Fruit fly (Drosophila melanogaster) whole organism, embryonic: ENCODE results near the gene CG4914.

Experiments used
- Bteb2 ChIP-seq: fragments of 200-800 bp; sonication (Bioruptor generic); optimal IDR thresholded peaks from 2 replicates; lab custom pipeline; 2016; ENCODE audit warnings: missing biosample characterization, missing genetic modification characterization
- CG10366 ChIP-seq: fragments of 200-800 bp; sonication (Bioruptor generic); IDR thresholded peaks from 2 replicates; pipeline ENCODE4 v1.3.6; 2022; ENCODE audit warnings: missing biosample characterization, missing genetic modification characterization
- CG10431 ChIP-seq: fragments of 200-800 bp; sonication (Bioruptor generic); optimal IDR thresholded peaks from 3 replicates; lab custom pipeline; 2018; ENCODE audit warnings: missing biosample characterization, mild to moderate bottlenecking, missing genetic modification characterization
- CG11093 ChIP-seq: fragments of 200-800 bp; sonication (Bioruptor generic); IDR thresholded peaks from 3 replicates; pipeline ENCODE4 v1.3.6; 2022; ENCODE audit warnings: missing biosample characterization, missing genetic modification characterization
- CG12769 ChIP-seq: fragments of 200-800 bp; sonication (Bioruptor generic); optimal IDR thresholded peaks from 2 replicates; lab custom pipeline; 2019; ENCODE audit warnings: missing biosample characterization, mild to moderate bottlenecking, missing genetic modification characterization, moderate library complexity
- CG13287 ChIP-seq: fragments of 200-800 bp; sonication (Bioruptor generic); IDR thresholded peaks from 2 replicates; pipeline ENCODE4 v1.3.6; 2022; ENCODE audit warnings: missing biosample characterization, missing genetic modification characterization; ENCODE audit not compliant: partially characterized antibody
- CG13424 ChIP-seq: fragments of 200-800 bp; sonication (Bioruptor generic); optimal IDR thresholded peaks from 2 replicates; lab custom pipeline; 2019; ENCODE audit warnings: missing biosample characterization, mild to moderate bottlenecking, missing genetic modification characterization, moderate library complexity
- CG14441 ChIP-seq: fragments of 200-800 bp; sonication (Bioruptor generic); IDR thresholded peaks from 2 replicates; pipeline ENCODE4 v1.3.6; 2022; ENCODE audit warnings: missing biosample characterization, missing genetic modification characterization
- CG14860 ChIP-seq: fragments of 200-800 bp; sonication (Bioruptor generic); IDR thresholded peaks from 3 replicates; pipeline ENCODE4 v1.3.6; 2022; ENCODE audit warnings: missing biosample characterization, missing genetic modification characterization; ENCODE audit not compliant: partially characterized antibody
- CG14965 ChIP-seq: fragments of 200-800 bp; sonication (Bioruptor generic); optimal IDR thresholded peaks from 2 replicates; lab custom pipeline; 2016; ENCODE audit warnings: missing biosample characterization, missing genetic modification characterization, borderline replicate concordance
- CG1602 ChIP-seq: fragments of 200-800 bp; sonication (Bioruptor generic); optimal IDR thresholded peaks from 3 replicates; lab custom pipeline; 2016; ENCODE audit warnings: missing biosample characterization, missing genetic modification characterization
- CG16815 ChIP-seq: fragments of 200-800 bp; sonication (Bioruptor generic); optimal IDR thresholded peaks from 3 replicates; lab custom pipeline; 2017; ENCODE audit warnings: missing biosample characterization, mild to moderate bottlenecking, missing genetic modification characterization
- CG17359 ChIP-seq: fragments of 200-800 bp; sonication (Bioruptor generic); optimal IDR thresholded peaks from 3 replicates; lab custom pipeline; 2018; ENCODE audit warnings: missing biosample characterization, mild to moderate bottlenecking, missing genetic modification characterization, moderate library complexity
- CG17912 ChIP-seq: fragments of 200-800 bp; sonication (Bioruptor generic); optimal IDR thresholded peaks from 2 replicates; lab custom pipeline; 2018; ENCODE audit warnings: missing biosample characterization, mild to moderate bottlenecking, missing genetic modification characterization
- CG18262 ChIP-seq: fragments of 200-800 bp; optimal IDR thresholded peaks from 3 replicates; lab custom pipeline; 2019; ENCODE audit warnings: missing biosample characterization, mild to moderate bottlenecking, missing genetic modification characterization, moderate library complexity
- CG18476 ChIP-seq: fragments of 200-800 bp; sonication (Bioruptor generic); optimal IDR thresholded peaks from 2 replicates; lab custom pipeline; 2016; ENCODE audit warnings: missing biosample characterization, mild to moderate bottlenecking, missing genetic modification characterization
- CG18764 ChIP-seq: fragments of 200-800 bp; sonication (Bioruptor generic); optimal IDR thresholded peaks from 3 replicates; lab custom pipeline; 2016; ENCODE audit warnings: missing biosample characterization, missing genetic modification characterization
- CG31388 ChIP-seq: fragments of 200-800 bp; sonication (Bioruptor generic); optimal IDR thresholded peaks from 2 replicates; lab custom pipeline; 2016; ENCODE audit warnings: missing biosample characterization, missing genetic modification characterization
- CG3407 ChIP-seq: fragments of 200-800 bp; sonication (Bioruptor generic); optimal IDR thresholded peaks from 2 replicates; lab custom pipeline; 2018; ENCODE audit warnings: missing biosample characterization, mild to moderate bottlenecking, missing genetic modification characterization
- CG4617 ChIP-seq: fragments of 200-800 bp; sonication (Bioruptor generic); optimal IDR thresholded peaks from 3 replicates; lab custom pipeline; 2016; ENCODE audit warnings: missing biosample characterization, missing genetic modification characterization, borderline replicate concordance
- CG6254 ChIP-seq: fragments of 200-800 bp; sonication (Bioruptor generic); optimal IDR thresholded peaks from 3 replicates; lab custom pipeline; 2017; ENCODE audit warnings: mild to moderate bottlenecking, missing biosample characterization, missing genetic modification reagents, missing genetic modification characterization
- Doc3 ChIP-seq: fragments of 200-800 bp; sonication (Bioruptor generic); IDR thresholded peaks from 3 replicates; pipeline ENCODE4 v1.3.6; 2022; ENCODE audit warnings: missing biosample characterization, missing genetic modification characterization; ENCODE audit not compliant: partially characterized antibody
- GATAe ChIP-seq: fragments of 200-800 bp; sonication (Bioruptor generic); conservative IDR thresholded peaks from 2 replicates; pipeline ENCODE4 v1.3.6; 2022; ENCODE audit warnings: missing biosample characterization, missing genetic modification characterization
- Gsc ChIP-seq: fragments of 200-800 bp; sonication (Bioruptor generic); IDR thresholded peaks from 2 replicates; pipeline ENCODE4 v1.3.6; 2022; ENCODE audit warnings: missing biosample characterization, missing genetic modification characterization
- Hand ChIP-seq: fragments of 200-800 bp; sonication (Bioruptor generic); optimal IDR thresholded peaks from 2 replicates; lab custom pipeline; 2017; ENCODE audit warnings: mild to moderate bottlenecking, missing biosample characterization, missing genetic modification reagents, missing genetic modification characterization
- Hsf ChIP-seq: fragments of 200-800 bp; sonication (Bioruptor generic); optimal IDR thresholded peaks from 3 replicates; lab custom pipeline; 2016; ENCODE audit warnings: missing biosample characterization, missing genetic modification characterization
- MTF-1 ChIP-seq: fragments of 200-800 bp; sonication (Bioruptor generic); optimal IDR thresholded peaks from 2 replicates; lab custom pipeline; 2018; ENCODE audit warnings: missing biosample characterization, mild to moderate bottlenecking, missing genetic modification characterization, borderline replicate concordance
- Mes4 ChIP-seq: fragments of 200-800 bp; sonication (Bioruptor generic); optimal IDR thresholded peaks from 2 replicates; lab custom pipeline; 2016; ENCODE audit warnings: missing biosample characterization, missing genetic modification characterization
- NC2α ChIP-seq: fragments of 200-800 bp; sonication (Bioruptor generic); optimal IDR thresholded peaks from 2 replicates; lab custom pipeline; 2016; ENCODE audit warnings: missing biosample characterization, missing genetic modification characterization
- NFAT ChIP-seq: fragments of 200-800 bp; sonication (Bioruptor generic); IDR thresholded peaks from 2 replicates; pipeline ENCODE4 v1.3.6; 2022; ENCODE audit warnings: missing biosample characterization, missing genetic modification characterization
- NK7.1 ChIP-seq: fragments of 200-800 bp; sonication (Bioruptor generic); optimal IDR thresholded peaks from 3 replicates; lab custom pipeline; 2016; ENCODE audit warnings: missing biosample characterization, missing genetic modification characterization
- Rx ChIP-seq: fragments of 200-800 bp; sonication (Bioruptor generic); IDR thresholded peaks from 2 replicates; pipeline ENCODE4 v1.3.6; 2022; ENCODE audit warnings: missing biosample characterization, missing genetic modification characterization
- Sox102F ChIP-seq: fragments of 200-800 bp; sonication (Bioruptor generic); optimal IDR thresholded peaks from 2 replicates; lab custom pipeline; 2018; ENCODE audit warnings: missing biosample characterization, mild to moderate bottlenecking, missing genetic modification characterization, moderate library complexity
- Spps ChIP-seq: fragments of 200-800 bp; sonication (Bioruptor generic); optimal IDR thresholded peaks from 2 replicates; lab custom pipeline; 2018; ENCODE audit warnings: missing biosample characterization, mild to moderate bottlenecking, missing genetic modification characterization
- Sry-β ChIP-seq: fragments of 200-800 bp; sonication (Bioruptor generic); optimal IDR thresholded peaks from 2 replicates; lab custom pipeline; 2018; ENCODE audit warnings: missing biosample characterization, mild to moderate bottlenecking, missing genetic modification characterization, moderate library complexity
- Sry-δ ChIP-seq: fragments of 200-800 bp; sonication (Bioruptor generic); optimal IDR thresholded peaks from 2 replicates; lab custom pipeline; 2016; ENCODE audit warnings: missing biosample characterization, missing genetic modification characterization
- al ChIP-seq: fragments of 200-800 bp; sonication (Bioruptor generic); IDR thresholded peaks from 2 replicates; pipeline ENCODE4 v1.3.6; 2022; ENCODE audit warnings: missing biosample characterization, missing genetic modification characterization
- fu2 ChIP-seq: fragments of 200-800 bp; sonication (Bioruptor generic); optimal IDR thresholded peaks from 2 replicates; lab custom pipeline; 2016; ENCODE audit warnings: missing biosample characterization, missing genetic modification characterization
- gsb-n ChIP-seq: fragments of 200-800 bp; sonication (Bioruptor generic); optimal IDR thresholded peaks from 3 replicates; lab custom pipeline; 2018; ENCODE audit warnings: missing biosample characterization, mild to moderate bottlenecking, missing genetic modification characterization
- hkb ChIP-seq, 2 experiments: fragments of 200-800 bp in 1 of 2; fragments of >200 bp in 1 of 2; sonication (Bioruptor generic) in 1 of 2; IDR thresholded peaks in 1 of 2; optimal IDR thresholded peaks in 1 of 2; 2 replicates each; pipeline versions ENCODE4 v1.3.6 to Lab custom; 2017 to 2022; ENCODE audit warnings: missing biosample characterization in 1 of 2, missing genetic modification characterization in 1 of 2
- inv ChIP-seq: fragments of 200-800 bp; sonication (Bioruptor generic); IDR thresholded peaks from 2 replicates; pipeline ENCODE4 v1.3.6; 2022; ENCODE audit warnings: missing biosample characterization, missing genetic modification characterization; ENCODE audit not compliant: partially characterized antibody
- jing ChIP-seq: fragments of 200-800 bp; sonication (Bioruptor generic); optimal IDR thresholded peaks from 2 replicates; lab custom pipeline; 2018; ENCODE audit warnings: missing biosample characterization, mild to moderate bottlenecking, missing genetic modification characterization
- nerfin-1 ChIP-seq: fragments of 200-800 bp; sonication (Bioruptor generic); optimal IDR thresholded peaks from 3 replicates; lab custom pipeline; 2019; ENCODE audit warnings: missing biosample characterization, mild to moderate bottlenecking, missing genetic modification characterization, moderate library complexity
- pzg ChIP-seq: fragments of 200-800 bp; sonication (Bioruptor generic); optimal IDR thresholded peaks from 3 replicates; lab custom pipeline; 2018; ENCODE audit warnings: missing biosample characterization, mild to moderate bottlenecking, missing genetic modification characterization, moderate library complexity
- repo ChIP-seq: fragments of 200-800 bp; sonication (Bioruptor generic); optimal IDR thresholded peaks from 2 replicates; lab custom pipeline; 2016; ENCODE audit warnings: missing biosample characterization, missing genetic modification characterization
- shn ChIP-seq: fragments of 200-800 bp; sonication (Bioruptor generic); optimal IDR thresholded peaks from 3 replicates; lab custom pipeline; 2016; ENCODE audit warnings: missing biosample characterization, missing genetic modification characterization
- sna ChIP-seq: fragments of 200-800 bp; sonication (Bioruptor generic); IDR thresholded peaks from 2 replicates; pipeline ENCODE4 v1.3.6; 2022; ENCODE audit warnings: missing biosample characterization, missing genetic modification characterization; ENCODE audit not compliant: partially characterized antibody
- sr ChIP-seq: fragments of 200-800 bp; sonication (Bioruptor generic); IDR thresholded peaks from 3 replicates; pipeline ENCODE4 v1.3.6; 2022; ENCODE audit warnings: missing biosample characterization, missing genetic modification characterization
- tap ChIP-seq: fragments of 200-800 bp; optimal IDR thresholded peaks from 3 replicates; lab custom pipeline; 2019; ENCODE audit warnings: missing biosample characterization, mild to moderate bottlenecking, missing genetic modification characterization, moderate library complexity
- yki ChIP-seq: fragments of >200 bp; optimal IDR thresholded peaks from 3 replicates; lab custom pipeline; 2018

Gene CG4914

DNA sequence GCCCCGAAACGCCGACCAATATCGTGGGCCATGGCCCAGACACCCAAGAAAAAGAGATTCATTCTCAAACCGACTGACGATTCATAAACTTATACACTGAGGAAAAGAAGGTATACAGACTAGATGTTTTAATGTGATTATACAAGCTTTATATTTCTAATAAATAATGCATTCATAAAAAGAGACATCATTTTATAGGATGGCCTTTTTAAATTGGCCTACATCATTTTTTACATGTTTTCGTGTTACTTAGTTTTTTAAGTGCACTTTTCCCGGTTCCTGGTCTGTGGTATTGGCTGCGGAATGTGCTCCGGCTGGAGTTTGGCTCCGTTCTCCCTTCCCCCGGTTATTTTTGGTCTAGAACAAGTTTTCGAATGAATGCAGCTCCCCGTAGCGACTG lies 25.4 kb downstream of the CG4914 start (continued):
- TF ChIP-seq CG14965 (GFP tag; lab: Kevin White, UChicago) (peak; percentile 5), CG14860 (no peak), Hsf (GFP tag; lab: Kevin White, UChicago) (peak; percentile 74), CG14441 (no peak), NC2α (GFP tag; lab: Kevin White, UChicago) (peak; percentile 68), yki (no peak), CG31388 (GFP tag; lab: Kevin White, UChicago) (no peak), CG1602 (GFP tag; lab: Kevin White, UChicago) (peak; percentile 85), NFAT (GFP tag; lab: Robert Waterston, UW) (no peak), CG17359 (tag; lab: Kevin White, UChicago) (peak; percentile 81), al (GFP tag; lab: Robert Waterston, UW) (no peak; the same call in 1 of the 2 replicates), MTF-1 (peak; percentile 74), gsb-n (tag; lab: Kevin White, UChicago) (peak; percentile 91), shn (peak; percentile 9), Sry-δ (GFP tag; lab: Kevin White, UChicago) (peak; percentile 8), sr (GFP tag; lab: Robert Waterston, UW) (no peak), CG3407 (peak; percentile 68), Gsc (no peak), repo (GFP tag; lab: Kevin White, UChicago) (peak; percentile 46), sna (no peak), CG17912 (GFP tag; lab: Kevin White, UChicago) (no peak), CG16815 (GFP tag; lab: Kevin White, UChicago) (peak; percentile 74), CG18476 (peak; percentile 69), CG18764 (peak; percentile 81), fu2 (peak; percentile 6), tap (tag; lab: Kevin White, UChicago) (peak; percentile 80), Doc3 (GFP tag; lab: Robert Waterston, UW) (no peak), Sox102F (GFP tag; lab: Kevin White, UChicago) (peak; percentile 82), jing (GFP tag; lab: Kevin White, UChicago) (peak; percentile 50), NK7.1 (GFP tag; lab: Kevin White, UChicago) (no peak), Rx (GFP tag; lab: Robert Waterston, UW) (peak; percentile 38; the same call in 1 of the 2 replicates), CG11093 (peak; percentile 66; the same call in 2 of the 3 replicates), CG10431 (GFP tag; lab: Kevin White, UChicago) (peak; percentile 83), CG6254 (GFP tag; lab: Kevin White, UChicago) (peak; percentile 89), CG13287 (GFP tag; lab: Robert Waterston, UW) (no peak), CG12769 (tag; lab: Kevin White, UChicago) (peak; percentile 44), CG4617 (GFP tag; lab: Kevin White, UChicago) (peak; percentile 21), CG18262 (tag; lab: Kevin White, UChicago) (peak; percentile 94), nerfin-1 (tag; lab: Kevin White, UChicago) (peak; percentile 81), CG10366 (GFP tag; lab: Robert Waterston, UW) (peak; percentile 65), inv (no peak), Spps (tag; lab: Kevin White, UChicago) (peak; percentile 94), Hand (GFP tag; lab: Kevin White, UChicago) (no peak), Sry-β (GFP tag; lab: Kevin White, UChicago) (peak; percentile 26), pzg (GFP tag; lab: Kevin White, UChicago) (no peak), hkb (optimal IDR thresholded peaks at IDR 0.05; lab: Kevin White, UChicago) (no peak), hkb (GFP tag; IDR thresholded peaks at IDR 0.05; lab: Robert Waterston, UW) (peak; percentile 67), Bteb2 (GFP tag; lab: Kevin White, UChicago) (peak; percentile 31), Mes4 (GFP tag; lab: Kevin White, UChicago) (peak; percentile 68), GATAe (GFP tag; lab: Robert Waterston, UW) (no peak), CG13424 (tag; lab: Kevin White, UChicago) (peak; percentile 78)
